Fruit fly (Drosophila melanogaster): ENCODE data around the gene CG18473.

dm6 chr3R:9355195-9355594 is 7.9 kb upstream of the CG18473 start, which contains the start of gene CG43675:
- TF ChIP-seq CG8478 (optimal IDR thresholded peaks at IDR 0.05) (no peak), CTCF (optimal IDR thresholded peaks at IDR 0.05) (no peak)

Measured in S2 (cell line).